Fruit fly (Drosophila melanogaster) whole organism, prepupa: ENCODE measurements around the gene CG11619.

ENCODE experiments used
- Blimp-1 ChIP-seq: fragments of 200-800 bp; sonication (Bioruptor generic); optimal IDR thresholded peaks from 3 replicates; lab custom pipeline; 2017; ENCODE audit warnings: missing biosample characterization, missing genetic modification characterization, mild to moderate bottlenecking, moderate library complexity, missing genetic modification reagents
- CG10631 ChIP-seq: fragments of 200-800 bp; sonication (Bioruptor generic); optimal IDR thresholded peaks from 2 replicates; lab custom pipeline; 2016; ENCODE audit warnings: missing biosample characterization, missing genetic modification characterization
- CG11902 ChIP-seq: fragments of 200-800 bp; sonication (Bioruptor generic); optimal IDR thresholded peaks from 3 replicates; lab custom pipeline; 2016; ENCODE audit warnings: missing biosample characterization, missing genetic modification characterization
- CG16779 ChIP-seq: fragments of 200-800 bp; sonication (Bioruptor generic); optimal IDR thresholded peaks from 3 replicates; lab custom pipeline; 2017; ENCODE audit warnings: missing biosample characterization, mild to moderate bottlenecking, missing genetic modification characterization
- CG3032 ChIP-seq: fragments of 200-800 bp; optimal IDR thresholded peaks from 2 replicates; lab custom pipeline; 2019; ENCODE audit warnings: missing biosample characterization, mild to moderate bottlenecking, missing genetic modification characterization, moderate library complexity
- CG31627 ChIP-seq: fragments of 200-800 bp; sonication (Bioruptor generic); optimal IDR thresholded peaks from 3 replicates; lab custom pipeline; 2016; ENCODE audit warnings: missing biosample characterization, missing genetic modification characterization
- CG34406 ChIP-seq: fragments of 200-800 bp; sonication (Bioruptor generic); optimal IDR thresholded peaks from 3 replicates; lab custom pipeline; 2016; ENCODE audit warnings: missing biosample characterization, missing genetic modification characterization
- CG6163 ChIP-seq: fragments of 200-800 bp; sonication (Bioruptor generic); IDR thresholded peaks from 3 replicates; pipeline ENCODE4 v1.3.6; 2022; ENCODE audit warnings: missing biosample characterization, missing genetic modification characterization
- CG6276 ChIP-seq: fragments of 200-800 bp; sonication (Bioruptor generic); optimal IDR thresholded peaks from 2 replicates; lab custom pipeline; 2017; ENCODE audit warnings: missing biosample characterization, mild to moderate bottlenecking, missing genetic modification characterization
- CG6792 ChIP-seq: fragments of 200-800 bp; sonication (Bioruptor generic); optimal IDR thresholded peaks from 3 replicates; lab custom pipeline; 2016; ENCODE audit warnings: missing biosample characterization, missing genetic modification characterization
- CG6808 ChIP-seq: fragments of 200-800 bp; sonication (Bioruptor generic); optimal IDR thresholded peaks from 3 replicates; lab custom pipeline; 2017; ENCODE audit warnings: missing biosample characterization, missing genetic modification characterization, mild to moderate bottlenecking, moderate library complexity, missing genetic modification reagents
- CG8119 ChIP-seq: fragments of 200-800 bp; sonication (Bioruptor generic); IDR thresholded peaks from 3 replicates; pipeline ENCODE4 v1.3.6; 2022; ENCODE audit warnings: missing biosample characterization, missing genetic modification characterization
- CG8632 ChIP-seq: fragments of 200-800 bp; sonication (Bioruptor generic); optimal IDR thresholded peaks from 3 replicates; lab custom pipeline; 2016; ENCODE audit warnings: missing biosample characterization, missing genetic modification characterization
- CG9139 ChIP-seq: fragments of 200-800 bp; sonication (Bioruptor generic); optimal IDR thresholded peaks from 3 replicates; lab custom pipeline; 2017; ENCODE audit warnings: missing biosample characterization, mild to moderate bottlenecking, missing genetic modification characterization
- Eip75B ChIP-seq: fragments of 200-800 bp; sonication (Bioruptor generic); optimal IDR thresholded peaks from 3 replicates; lab custom pipeline; 2016; ENCODE audit warnings: missing biosample characterization, missing genetic modification characterization
- Eip78C ChIP-seq: fragments of 200-800 bp; sonication (Bioruptor generic); peaks from one replicate; lab custom pipeline; 2016; ENCODE audit warnings: missing biosample characterization, missing genetic modification characterization
- Hr38 ChIP-seq: sonication (Bioruptor generic); optimal IDR thresholded peaks from 2 replicates; lab custom pipeline; 2016; ENCODE audit warnings: missing biosample characterization, missing genetic modification characterization
- Hr4 ChIP-seq: fragments of 200-800 bp; sonication (Bioruptor generic); optimal IDR thresholded peaks from 3 replicates; lab custom pipeline; 2016; ENCODE audit warnings: missing biosample characterization, missing genetic modification characterization
- Lpt ChIP-seq: fragments of 200-800 bp; sonication (Bioruptor generic); optimal IDR thresholded peaks from 3 replicates; lab custom pipeline; 2016; ENCODE audit warnings: missing biosample characterization, missing genetic modification characterization
- Met ChIP-seq: fragments of 200-800 bp; sonication (Bioruptor generic); optimal IDR thresholded peaks from 3 replicates; lab custom pipeline; 2016; ENCODE audit warnings: missing biosample characterization, missing genetic modification characterization
- OdsH ChIP-seq: fragments of 200-800 bp; sonication (Bioruptor generic); optimal IDR thresholded peaks from 3 replicates; lab custom pipeline; 2016; ENCODE audit warnings: missing biosample characterization, missing genetic modification characterization
- Sox102F ChIP-seq: fragments of 200-800 bp; sonication (Bioruptor generic); optimal IDR thresholded peaks from 2 replicates; lab custom pipeline; 2016; ENCODE audit warnings: missing biosample characterization, mild to moderate bottlenecking, missing genetic modification characterization
- Sox14 ChIP-seq: fragments of 200-800 bp; sonication (Bioruptor generic); optimal IDR thresholded peaks from 3 replicates; lab custom pipeline; 2016; ENCODE audit warnings: missing biosample characterization, missing genetic modification characterization
- Sox15 ChIP-seq: fragments of 200-800 bp; sonication (Bioruptor generic); optimal IDR thresholded peaks from 3 replicates; lab custom pipeline; 2016; ENCODE audit warnings: missing biosample characterization, missing genetic modification characterization
- acj6 ChIP-seq: fragments of 200-800 bp; sonication (Bioruptor generic); optimal IDR thresholded peaks from 3 replicates; lab custom pipeline; 2016; ENCODE audit warnings: missing biosample characterization, missing genetic modification characterization
- cyc ChIP-seq: fragments of 200-800 bp; sonication (Bioruptor generic); optimal IDR thresholded peaks from 3 replicates; lab custom pipeline; 2016; ENCODE audit warnings: missing biosample characterization, missing genetic modification characterization
- dac ChIP-seq: fragments of 200-800 bp; sonication (Bioruptor generic); optimal IDR thresholded peaks from 2 replicates; lab custom pipeline; 2017; ENCODE audit warnings: missing biosample characterization, mild to moderate bottlenecking, missing genetic modification characterization
- dsx ChIP-seq: fragments of 200-800 bp; optimal IDR thresholded peaks from 3 replicates; lab custom pipeline; 2019; ENCODE audit warnings: missing biosample characterization, mild to moderate bottlenecking, missing genetic modification characterization, moderate library complexity; ENCODE audit not compliant: poor library complexity, severe bottlenecking
- eg ChIP-seq: fragments of 200-800 bp; sonication (Bioruptor generic); IDR thresholded peaks from 3 replicates; pipeline ENCODE4 v1.3.6; 2022; ENCODE audit warnings: missing biosample characterization, missing genetic modification characterization
- fd59A ChIP-seq: fragments of 200-800 bp; sonication (Bioruptor generic); optimal IDR thresholded peaks from 2 replicates; lab custom pipeline; 2017; ENCODE audit warnings: missing biosample characterization, mild to moderate bottlenecking, missing genetic modification characterization, missing genetic modification reagents
- fkh ChIP-seq: fragments of 200-800 bp; sonication (Bioruptor generic); optimal IDR thresholded peaks from 3 replicates; lab custom pipeline; 2017; ENCODE audit warnings: missing biosample characterization, mild to moderate bottlenecking, missing genetic modification characterization, moderate library complexity
- lz ChIP-seq: fragments of 200-800 bp; sonication (Bioruptor generic); optimal IDR thresholded peaks from 3 replicates; lab custom pipeline; 2016; ENCODE audit warnings: missing biosample characterization, missing genetic modification characterization
- net ChIP-seq: fragments of 200-800 bp; sonication (Bioruptor generic); optimal IDR thresholded peaks from 3 replicates; lab custom pipeline; 2016; ENCODE audit warnings: missing biosample characterization, missing genetic modification characterization
- salr ChIP-seq, 2 experiments: fragments of 200-800 bp; sonication (Bioruptor generic); optimal IDR thresholded peaks; 3 replicates each; lab custom pipeline; 2016 to 2018; ENCODE audit warnings: missing biosample characterization in 2 of 2, missing genetic modification characterization in 2 of 2, mild to moderate bottlenecking in 1 of 2
- spab ChIP-seq: fragments of 200-800 bp; sonication (Bioruptor generic); optimal IDR thresholded peaks from 2 replicates; lab custom pipeline; 2017; ENCODE audit warnings: missing biosample characterization, mild to moderate bottlenecking, missing genetic modification characterization, missing genetic modification reagents
- ss ChIP-seq, 2 experiments: fragments of 200-800 bp; sonication (Bioruptor generic); optimal IDR thresholded peaks; 2 replicates in 1 of 2; 3 replicates in 1 of 2; lab custom pipeline; 2017 to 2018; ENCODE audit warnings: mild to moderate bottlenecking in 2 of 2, missing biosample characterization in 2 of 2, missing genetic modification characterization in 2 of 2, moderate library complexity in 1 of 2
- svp ChIP-seq: fragments of 200-800 bp; sonication (Bioruptor generic); peaks from one replicate; lab custom pipeline; 2016; ENCODE audit warnings: missing biosample characterization, missing genetic modification characterization
- topi ChIP-seq: fragments of 200-800 bp; sonication (Bioruptor generic); optimal IDR thresholded peaks from 3 replicates; lab custom pipeline; 2016; ENCODE audit warnings: missing biosample characterization, missing genetic modification characterization

Gene CG11619

DNA sequence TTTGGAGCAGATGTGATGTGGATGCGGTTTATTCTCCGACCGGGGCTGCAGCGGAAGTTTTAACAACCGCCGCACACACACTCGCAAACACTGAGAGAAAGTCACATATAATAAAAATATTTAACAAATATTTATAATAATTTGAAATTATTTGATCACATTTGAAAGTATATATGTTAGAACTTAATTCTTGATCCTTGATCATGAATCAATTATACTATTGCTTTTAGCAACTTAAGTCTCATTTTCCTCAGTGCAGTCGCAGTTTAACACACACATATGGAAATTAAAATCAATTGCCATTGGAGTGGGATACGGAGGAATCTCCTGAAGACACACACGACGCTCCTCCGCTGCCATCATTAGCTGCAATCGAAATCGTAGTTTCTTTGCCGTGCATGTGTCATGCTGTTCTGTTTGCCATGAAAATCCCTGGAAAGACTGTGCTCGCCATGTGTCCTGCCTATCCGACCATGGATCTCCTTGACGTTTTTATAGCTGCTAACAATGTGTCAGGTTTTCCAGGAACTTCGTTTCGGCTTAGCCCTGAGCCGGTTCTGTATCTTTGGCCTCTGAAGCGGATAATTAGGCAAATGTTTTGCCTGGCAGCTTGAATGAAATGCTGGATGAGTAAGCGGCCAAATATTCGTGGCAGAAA lies 45.2 kb upstream of the CG11619 start (continued):
- peak; percentile 69 for TF ChIP-seq OdsH (GFP tag; lab: Kevin White, UChicago)
- peak; percentile 65; the same call in 2 of the 3 replicates for TF ChIP-seq CG8119 (GFP tag; lab: Robert Waterston, UW)
- peak; percentile 71 for TF ChIP-seq spab (GFP tag; lab: Kevin White, UChicago)
- TF ChIP-seq dsx (GFP tag; lab: Kevin White, UChicago): peak; percentile 78
- peak; percentile 52 for TF ChIP-seq Blimp-1
- peak; percentile 64 for TF ChIP-seq eg (GFP tag; lab: Robert Waterston, UW)
- peak; percentile 53 for TF ChIP-seq CG9139 (GFP tag; lab: Kevin White, UChicago)
- TF ChIP-seq cyc: peak; percentile 53
- peak; percentile 69 for TF ChIP-seq net
- peak; percentile 36 for TF ChIP-seq lz (GFP tag; lab: Kevin White, UChicago)
- no peak for TF ChIP-seq dac
- peak; percentile 70 for TF ChIP-seq CG6792 (GFP tag; lab: Kevin White, UChicago)
- TF ChIP-seq CG6163 (GFP tag; lab: Robert Waterston, UW): peak; percentile 73
- TF ChIP-seq CG6808 (GFP tag; lab: Kevin White, UChicago): peak; percentile 75
- TF ChIP-seq Met (GFP tag; lab: Kevin White, UChicago): peak; percentile 66
- TF ChIP-seq Sox14 (GFP tag; lab: Kevin White, UChicago): peak; percentile 59
- TF ChIP-seq Eip75B (GFP tag; lab: Kevin White, UChicago): peak; percentile 45
- TF ChIP-seq CG8632 (GFP tag; lab: Kevin White, UChicago): peak; percentile 70
- TF ChIP-seq acj6 (GFP tag; lab: Kevin White, UChicago): peak; percentile 80
- peak; percentile 33 for TF ChIP-seq Hr4
- TF ChIP-seq CG31627 (GFP tag; lab: Kevin White, UChicago): peak; percentile 49
- peak; percentile 77 for TF ChIP-seq svp (GFP tag; lab: Kevin White, UChicago)
- peak; percentile 55 for TF ChIP-seq Lpt (GFP tag; lab: Kevin White, UChicago)
- TF ChIP-seq CG11902 (GFP tag; lab: Kevin White, UChicago): peak; percentile 19
- TF ChIP-seq CG16779 (tag; lab: Kevin White, UChicago): peak; percentile 32
- peak; percentile 10 for TF ChIP-seq CG6276
- peak; percentile 81 for TF ChIP-seq CG3032 (tag; lab: Kevin White, UChicago)
- no peak for TF ChIP-seq Hr38 (GFP tag; lab: Kevin White, UChicago)
- TF ChIP-seq topi (GFP tag; lab: Kevin White, UChicago): peak; percentile 63
- TF ChIP-seq ss (GFP tag; optimal IDR thresholded peaks at IDR 0.05; lab: Kevin White, UChicago): peak; percentile 72 to 80
- TF ChIP-seq Eip78C (GFP tag; lab: Kevin White, UChicago): peak; percentile 89
- TF ChIP-seq Sox102F (GFP tag; lab: Kevin White, UChicago): peak; percentile 64

DNA sequence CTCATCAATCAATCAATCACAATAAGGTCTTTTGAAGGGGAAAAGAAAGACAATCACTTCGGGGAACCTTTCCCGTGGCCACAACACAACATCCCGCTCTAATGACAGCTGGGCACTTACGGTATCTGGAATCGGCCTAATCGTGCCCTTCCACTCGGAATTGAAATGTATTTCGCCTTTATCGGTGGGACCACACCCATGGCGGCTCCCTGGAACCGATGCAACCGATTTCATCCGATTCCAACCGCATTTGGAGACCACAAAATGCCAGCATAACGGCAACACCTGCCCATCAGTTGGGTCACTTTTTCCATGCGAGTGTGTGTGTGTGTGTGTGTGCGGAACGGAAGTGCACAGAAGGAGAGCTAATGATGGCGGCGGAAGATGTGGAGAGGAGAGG lies 44.6 kb upstream of the CG11619 start:
- TF ChIP-seq Eip75B (GFP tag; lab: Kevin White, UChicago) (no peak), Sox15 (GFP tag; lab: Kevin White, UChicago) (no peak), CG10631 (GFP tag; lab: Kevin White, UChicago) (no peak), fd59A (GFP tag; lab: Kevin White, UChicago) (no peak), Hr38 (GFP tag; lab: Kevin White, UChicago) (no peak), CG34406 (GFP tag; lab: Kevin White, UChicago) (no peak), fkh (GFP tag; lab: Kevin White, UChicago) (no peak), Hr4 (no peak), CG8119 (GFP tag; lab: Robert Waterston, UW) (no peak), salr (GFP tag; optimal IDR thresholded peaks at IDR 0.05; lab: Kevin White, UChicago) (no peak), acj6 (GFP tag; lab: Kevin White, UChicago) (no peak), net (no peak)
